Comparison of ENCODE assay signal across 8 worm cellular contexts in genomic region chrIII:5504164-5504563, ce11.
TF ChIP-seq lines count a peak whose summit lies in the region.

No protein-coding gene starts in this region.

TF ChIP-seq in whole organism, L1 larva, 84 proteins besides CTCF, POLR2A, EP300 and RAD21 (continues in another document):
- TF ChIP-seq lin-15B (tag; optimal IDR thresholded peaks at IDR 0.05; lab: Kevin White, UChicago) (no peak), sup-37 (GFP tag; optimal IDR thresholded peaks at IDR 0.05; lab: Kevin White, UChicago) (no peak), fos-1 (tag; optimal IDR thresholded peaks at IDR 0.05; lab: Kevin White, UChicago) (peak; percentile 61), swsn-7 (tag; optimal IDR thresholded peaks at IDR 0.05; lab: Kevin White, UChicago) (peak; percentile 54), fkh-10 (GFP tag; optimal IDR thresholded peaks at IDR 0.05; lab: Kevin White, UChicago) (no peak), mdl-1 (tag; optimal IDR thresholded peaks at IDR 0.05; lab: Kevin White, UChicago) (peak in 1 of 2 experiments; percentile 33), efl-1 (optimal IDR thresholded peaks at IDR 0.05; lab: Kevin White, UChicago) (peak; percentile 62), efl-1 (GFP tag; optimal IDR thresholded peaks at IDR 0.05 in 1 of 2; lab: Kevin White, UChicago) (peak; percentile 57 to 96), nhr-84 (tag; optimal IDR thresholded peaks at IDR 0.05; lab: Kevin White, UChicago) (no peak), ceh-63 (GFP tag; optimal IDR thresholded peaks at IDR 0.05; lab: Kevin White, UChicago) (no peak), snpc-4 (tag; optimal IDR thresholded peaks at IDR 0.05; lab: Kevin White, UChicago) (peak; percentile 16)

TF ChIP-seq in whole organism, L2 larva, 48 proteins besides CTCF, POLR2A, EP300 and RAD21 (continues in another document):
- TF ChIP-seq ztf-11 (tag; optimal IDR thresholded peaks at IDR 0.05; lab: Kevin White, UChicago) (no peak), C34F6.9 (tag; optimal IDR thresholded peaks at IDR 0.05; lab: Kevin White, UChicago) (peak; percentile 96), sma-9 (GFP tag; optimal IDR thresholded peaks at IDR 0.05; lab: Kevin White, UChicago) (peak; percentile 80), sma-9 (tag; optimal IDR thresholded peaks at IDR 0.05; lab: Kevin White, UChicago) (no peak), ama-1 (optimal IDR thresholded peaks at IDR 0.05; lab: Kevin White, UChicago) (peak; percentile 95), lin-11 (tag; optimal IDR thresholded peaks at IDR 0.05; lab: Kevin White, UChicago) (no peak), ztf-4 (tag; optimal IDR thresholded peaks at IDR 0.05; lab: Kevin White, UChicago) (peak; percentile 87), lsy-2 (tag; optimal IDR thresholded peaks at IDR 0.05; lab: Kevin White, UChicago) (peak; percentile 19 to 53), mdl-1 (tag; optimal IDR thresholded peaks at IDR 0.05; lab: Kevin White, UChicago) (no peak), F13H6.1 (tag; optimal IDR thresholded peaks at IDR 0.05; lab: Kevin White, UChicago) (peak; percentile 30), nhr-12 (tag; optimal IDR thresholded peaks at IDR 0.05; lab: Kevin White, UChicago) (no peak), unc-62 (GFP tag; optimal IDR thresholded peaks at IDR 0.05; lab: Kevin White, UChicago) (no peak)

TF ChIP-seq in whole organism, L3 larva, 47 proteins besides CTCF, POLR2A, EP300 and RAD21 (continues in another document):
- TF ChIP-seq egl-5 (tag; optimal IDR thresholded peaks at IDR 0.05; lab: Kevin White, UChicago): peak; percentile 12
- TF ChIP-seq jun-1 (tag; optimal IDR thresholded peaks at IDR 0.05; lab: Kevin White, UChicago): peak; percentile 77
- no peak for TF ChIP-seq ceh-9 (tag; optimal IDR thresholded peaks at IDR 0.05; lab: Kevin White, UChicago)
- peak; percentile 29 for TF ChIP-seq fkh-10 (GFP tag; optimal IDR thresholded peaks at IDR 0.05; lab: Kevin White, UChicago)
- peak; percentile 44 for TF ChIP-seq ztf-4 (tag; optimal IDR thresholded peaks at IDR 0.05; lab: Kevin White, UChicago)
- TF ChIP-seq unc-62 (GFP tag; optimal IDR thresholded peaks at IDR 0.05; lab: Kevin White, UChicago): no peak
- TF ChIP-seq mml-1 (tag; optimal IDR thresholded peaks at IDR 0.05; lab: Kevin White, UChicago): no peak
- TF ChIP-seq nhr-25 (tag; optimal IDR thresholded peaks at IDR 0.05; lab: Kevin White, UChicago): peak; percentile 90
- TF ChIP-seq mdl-1 (tag; optimal IDR thresholded peaks at IDR 0.05; lab: Kevin White, UChicago): no peak
- no peak for TF ChIP-seq ceh-82 (tag; optimal IDR thresholded peaks at IDR 0.05; lab: Kevin White, UChicago)
- peak; percentile 15 for TF ChIP-seq skn-1 (tag; optimal IDR thresholded peaks at IDR 0.05; lab: Kevin White, UChicago)
- TF ChIP-seq unc-39 (tag; optimal IDR thresholded peaks at IDR 0.05; lab: Kevin White, UChicago): no peak

TF ChIP-seq in whole organism, L4 larva, 104 proteins besides CTCF, POLR2A, EP300 and RAD21 (continues in another document):
- TF ChIP-seq cey-2 (tag; optimal IDR thresholded peaks at IDR 0.05; lab: Kevin White, UChicago; ENCODE audit: borderline replicate concordance, insufficient read depth) (no peak), rbr-2 (tag; optimal IDR thresholded peaks at IDR 0.05; lab: Kevin White, UChicago) (peak; percentile 36), daf-16 (GFP tag; optimal IDR thresholded peaks at IDR 0.05; lab: Kevin White, UChicago) (no peak), daf-16 (tag; optimal IDR thresholded peaks at IDR 0.05; lab: Kevin White, UChicago) (peak; percentile 34), nhr-28 (tag; optimal IDR thresholded peaks at IDR 0.05; lab: Kevin White, UChicago) (peak; percentile 43), mes-2 (tag; optimal IDR thresholded peaks at IDR 0.05; lab: Kevin White, UChicago; ENCODE audit: poor library complexity, severe bottlenecking) (peak; percentile 46), pqm-1 (tag; optimal IDR thresholded peaks at IDR 0.05; lab: Kevin White, UChicago) (peak; percentile 31), zfp-3 (GFP tag; conservative IDR thresholded peaks at IDR 0.05; lab: Robert Waterston, UW) (0 out of 2 replicates have a peak, but pooled peaks have one; percentile 7), zfp-2 (tag; optimal IDR thresholded peaks at IDR 0.05; lab: Kevin White, UChicago) (no peak), nhr-102 (tag; optimal IDR thresholded peaks at IDR 0.05; lab: Kevin White, UChicago) (no peak), nhr-6 (tag; optimal IDR thresholded peaks at IDR 0.05; lab: Kevin White, UChicago) (peak; percentile 35)

TF ChIP-seq in whole organism, late embryonic, 69 proteins besides CTCF, POLR2A, EP300 and RAD21:
- TF ChIP-seq unc-42 (tag; optimal IDR thresholded peaks at IDR 0.05; lab: Kevin White, UChicago) (peak; percentile 75), nfya-1 (tag; optimal IDR thresholded peaks at IDR 0.05; lab: Kevin White, UChicago) (no peak), ets-4 (tag; optimal IDR thresholded peaks at IDR 0.05; lab: Kevin White, UChicago) (peak; percentile 37), pqm-1 (tag; optimal IDR thresholded peaks at IDR 0.05; lab: Kevin White, UChicago) (no peak), ceh-48 (tag; optimal IDR thresholded peaks at IDR 0.05; lab: Kevin White, UChicago) (no peak), ref-2 (tag; optimal IDR thresholded peaks at IDR 0.05; lab: Kevin White, UChicago) (no peak), ceh-18 (tag; optimal IDR thresholded peaks at IDR 0.05; lab: Kevin White, UChicago) (no peak), unc-55 (GFP tag; optimal IDR thresholded peaks at IDR 0.05; lab: Kevin White, UChicago) (peak; percentile 27)

TF ChIP-seq in whole organism, midembryonic, 9 proteins besides CTCF, POLR2A, EP300 and RAD21:
- TF ChIP-seq flt-1 (GFP tag; IDR thresholded peaks at IDR 0.05; lab: Robert Waterston, UW) (0 out of 2 replicates have a peak, but pooled peaks have one; percentile 16), cog-1 (tag; optimal IDR thresholded peaks at IDR 0.05; lab: Kevin White, UChicago) (no peak)

TF ChIP-seq in whole organism, mixed stage, embryonic, 35 proteins besides CTCF, POLR2A, EP300 and RAD21 (continues in another document):
- TF ChIP-seq unc-120 (tag; optimal IDR thresholded peaks at IDR 0.05; lab: Kevin White, UChicago; ENCODE audit: poor library complexity, severe bottlenecking): peak; percentile 23
- TF ChIP-seq ceh-83 (GFP tag; optimal IDR thresholded peaks at IDR 0.05; lab: Kevin White, UChicago): no peak
- TF ChIP-seq sptf-1 (tag; optimal IDR thresholded peaks at IDR 0.05; lab: Kevin White, UChicago): no peak
- no peak for TF ChIP-seq lsy-2 (tag; optimal IDR thresholded peaks at IDR 0.05; lab: Kevin White, UChicago)
- TF ChIP-seq lin-32 (GFP tag; optimal IDR thresholded peaks at IDR 0.05; lab: Kevin White, UChicago): no peak
- TF ChIP-seq bed-3 (GFP tag; optimal IDR thresholded peaks at IDR 0.05; lab: Kevin White, UChicago): no peak
- TF ChIP-seq nhr-28 (tag; optimal IDR thresholded peaks at IDR 0.05; lab: Kevin White, UChicago): no peak
- no peak for TF ChIP-seq pha-4 (tag; optimal IDR thresholded peaks at IDR 0.05; lab: Kevin White, UChicago)
- peak; percentile 2 for TF ChIP-seq unc-62 (GFP tag; optimal IDR thresholded peaks at IDR 0.05; lab: Kevin White, UChicago)
- TF ChIP-seq hlh-1 (tag; optimal IDR thresholded peaks at IDR 0.05; lab: Kevin White, UChicago): no peak
- TF ChIP-seq nhr-76 (tag; optimal IDR thresholded peaks at IDR 0.05; lab: Kevin White, UChicago): no peak
- TF ChIP-seq nhr-12 (tag; optimal IDR thresholded peaks at IDR 0.05; lab: Kevin White, UChicago): no peak
- no peak for TF ChIP-seq cnd-1 (tag; optimal IDR thresholded peaks at IDR 0.05; lab: Kevin White, UChicago)
- no peak for TF ChIP-seq tbx-8 (GFP tag; optimal IDR thresholded peaks at IDR 0.05; lab: Kevin White, UChicago)
- no peak for TF ChIP-seq nhr-237 (tag; optimal IDR thresholded peaks at IDR 0.05; lab: Kevin White, UChicago)
- TF ChIP-seq zip-8 (tag; optimal IDR thresholded peaks at IDR 0.05; lab: Kevin White, UChicago): no peak
- TF ChIP-seq mab-5 (tag; optimal IDR thresholded peaks at IDR 0.05; lab: Kevin White, UChicago): no peak
- TF ChIP-seq mls-2 (tag; optimal IDR thresholded peaks at IDR 0.05; lab: Kevin White, UChicago): no peak
- TF ChIP-seq lin-13 (tag; optimal IDR thresholded peaks at IDR 0.05; lab: Kevin White, UChicago): no peak
- TF ChIP-seq ztf-11 (tag; optimal IDR thresholded peaks at IDR 0.05; lab: Kevin White, UChicago): no peak
- TF ChIP-seq snpc-4 (tag; optimal IDR thresholded peaks at IDR 0.05; lab: Kevin White, UChicago): no peak
- TF ChIP-seq nhr-2 (tag; optimal IDR thresholded peaks at IDR 0.05; lab: Kevin White, UChicago): no peak

TF ChIP-seq in whole organism, young adult, 124 proteins besides CTCF, POLR2A, EP300 and RAD21 (continues in another document):
- TF ChIP-seq C06A6.2 (GFP tag; conservative IDR thresholded peaks at IDR 0.05; lab: Robert Waterston, UW) (0 out of 2 replicates have a peak, but pooled peaks have one; percentile 12), unc-62 (GFP tag; optimal IDR thresholded peaks at IDR 0.05; lab: Kevin White, UChicago) (peak; percentile 15), ama-1 (optimal IDR thresholded peaks at IDR 0.05; lab: Kevin White, UChicago) (peak; percentile 91), ama-1 (GFP tag; optimal IDR thresholded peaks at IDR 0.05; lab: Kevin White, UChicago) (peak in 1 of 2 experiments; percentile 16), lin-35 (GFP tag; optimal IDR thresholded peaks at IDR 0.05; lab: Kevin White, UChicago) (no peak), cebp-2 (GFP tag; IDR thresholded peaks at IDR 0.05; lab: Robert Waterston, UW) (no peak), him-1 (tag; optimal IDR thresholded peaks at IDR 0.05; lab: Kevin White, UChicago) (no peak), pha-4 (tag; optimal IDR thresholded peaks at IDR 0.05; lab: Kevin White, UChicago) (no peak), ztf-22 (GFP tag; optimal IDR thresholded peaks at IDR 0.05; lab: Kevin White, UChicago) (no peak), aptf-3 (GFP tag; IDR thresholded peaks at IDR 0.05; lab: Robert Waterston, UW) (no peak), F23B12.7 (tag; optimal IDR thresholded peaks at IDR 0.05; lab: Kevin White, UChicago; ENCODE audit: insufficient read depth) (peak; percentile 8), F33H1.4 (GFP tag; IDR thresholded peaks at IDR 0.05; lab: Robert Waterston, UW) (no peak), hmg-1.2 (GFP tag; IDR thresholded peaks at IDR 0.05; lab: Robert Waterston, UW) (peak; percentile 51; the same call in 1 of the 2 replicates), ztf-18 (tag; optimal IDR thresholded peaks at IDR 0.05; lab: Kevin White, UChicago) (no peak), cebp-1 (GFP tag; IDR thresholded peaks at IDR 0.05; lab: Robert Waterston, UW) (no peak), cebp-1 (tag; optimal IDR thresholded peaks at IDR 0.05; lab: Kevin White, UChicago) (peak; percentile 80), dpl-1 (GFP tag; optimal IDR thresholded peaks at IDR 0.05; lab: Kevin White, UChicago) (no peak), madf-10 (tag; optimal IDR thresholded peaks at IDR 0.05; lab: Kevin White, UChicago) (no peak), tbp1 (GFP tag; optimal IDR thresholded peaks at IDR 0.05; lab: Kevin White, UChicago) (peak; percentile 12), K11D2.4 (GFP tag; IDR thresholded peaks at IDR 0.05; lab: Robert Waterston, UW) (no peak), Y56A3A.18 (GFP tag; IDR thresholded peaks at IDR 0.05; lab: Robert Waterston, UW) (no peak), ets-4 (GFP tag; optimal IDR thresholded peaks at IDR 0.05; lab: Kevin White, UChicago) (peak; percentile 25), nfya-2 (GFP tag; IDR thresholded peaks at IDR 0.05; lab: Robert Waterston, UW) (no peak)
